Fruit fly (Drosophila melanogaster) whole organism, embryonic: ENCODE data around the gene CG15528.
A peak's percentile ranks its signal among the peaks of the same experiment; 100 is the strongest.

Source experiments
- Atf6 ChIP-seq: fragments of 200-800 bp; sonication (Bioruptor generic); IDR thresholded peaks from 2 replicates; pipeline ENCODE4 v1.3.6; 2022; ENCODE audit warnings: missing biosample characterization, missing genetic modification characterization
- B-H1 ChIP-seq: fragments of 200-800 bp; sonication (Bioruptor generic); IDR thresholded peaks from 3 replicates; pipeline ENCODE4 v1.3.6; 2022; ENCODE audit warnings: missing biosample characterization, missing genetic modification characterization
- CG10543 ChIP-seq: fragments of 200-800 bp; sonication (Bioruptor generic); optimal IDR thresholded peaks from 3 replicates; lab custom pipeline; 2017; ENCODE audit warnings: missing biosample characterization, mild to moderate bottlenecking, missing genetic modification characterization, moderate library complexity
- CG13624 ChIP-seq: fragments of 200-800 bp; sonication (Bioruptor generic); optimal IDR thresholded peaks from 2 replicates; lab custom pipeline; 2016; ENCODE audit warnings: missing biosample characterization, missing genetic modification characterization
- CG16813 ChIP-seq: fragments of 200-800 bp; sonication (Bioruptor generic); IDR thresholded peaks from 3 replicates; pipeline ENCODE4 v1.3.6; 2022; ENCODE audit warnings: missing biosample characterization, missing genetic modification characterization; ENCODE audit not compliant: partially characterized antibody
- CG16863 ChIP-seq: fragments of 200-800 bp; sonication (Bioruptor generic); optimal IDR thresholded peaks from 3 replicates; lab custom pipeline; 2016; ENCODE audit warnings: missing biosample characterization, missing genetic modification characterization
- CG17359 ChIP-seq: fragments of 200-800 bp; sonication (Bioruptor generic); optimal IDR thresholded peaks from 3 replicates; lab custom pipeline; 2018; ENCODE audit warnings: missing biosample characterization, mild to moderate bottlenecking, missing genetic modification characterization, moderate library complexity
- CG17612 ChIP-seq: fragments of 200-800 bp; sonication (Bioruptor generic); IDR thresholded peaks from 2 replicates; pipeline ENCODE4 v1.3.6; 2022; ENCODE audit warnings: missing biosample characterization, missing genetic modification characterization
- CG17802 ChIP-seq: fragments of 200-800 bp; sonication (Bioruptor generic); optimal IDR thresholded peaks from 2 replicates; lab custom pipeline; 2018; ENCODE audit warnings: missing biosample characterization, mild to moderate bottlenecking, missing genetic modification characterization, moderate library complexity
- CG1832 ChIP-seq: fragments of 200-800 bp; sonication (Bioruptor generic); optimal IDR thresholded peaks from 2 replicates; lab custom pipeline; 2017; ENCODE audit warnings: missing biosample characterization, mild to moderate bottlenecking, missing genetic modification characterization, inconsistent platforms
- CG18476 ChIP-seq: fragments of 200-800 bp; sonication (Bioruptor generic); optimal IDR thresholded peaks from 2 replicates; lab custom pipeline; 2016; ENCODE audit warnings: missing biosample characterization, mild to moderate bottlenecking, missing genetic modification characterization
- CG4617 ChIP-seq: fragments of 200-800 bp; sonication (Bioruptor generic); optimal IDR thresholded peaks from 3 replicates; lab custom pipeline; 2016; ENCODE audit warnings: missing biosample characterization, missing genetic modification characterization, borderline replicate concordance
- CG5180 ChIP-seq: fragments of 200-800 bp; sonication (Bioruptor generic); optimal IDR thresholded peaks from 3 replicates; lab custom pipeline; 2017; ENCODE audit warnings: missing biosample characterization, missing genetic modification characterization, mild to moderate bottlenecking, moderate library complexity, missing genetic modification reagents
- CG7839 ChIP-seq: fragments of 200-800 bp; sonication (Bioruptor generic); optimal IDR thresholded peaks from 3 replicates; lab custom pipeline; 2018; ENCODE audit warnings: missing biosample characterization, mild to moderate bottlenecking, missing genetic modification characterization, moderate library complexity
- CG9609 ChIP-seq: fragments of 200-800 bp; sonication (Bioruptor generic); optimal IDR thresholded peaks from 3 replicates; lab custom pipeline; 2016; ENCODE audit warnings: missing biosample characterization, missing genetic modification characterization
- CTCF ChIP-seq: fragments of 200-800 bp; sonication (Bioruptor generic); optimal IDR thresholded peaks from 2 replicates; lab custom pipeline; 2017; ENCODE audit warnings: missing biosample characterization, mild to moderate bottlenecking, missing genetic modification characterization, moderate library complexity
- Dip2 ChIP-seq: fragments of 200-800 bp; sonication (Bioruptor generic); IDR thresholded peaks from 2 replicates; pipeline ENCODE4 v1.3.6; 2022; ENCODE audit warnings: missing biosample characterization, missing genetic modification characterization
- E2f1 ChIP-seq: fragments of 200-800 bp; sonication (Bioruptor generic); IDR thresholded peaks from 2 replicates; pipeline ENCODE4 v1.3.6; 2022; ENCODE audit warnings: missing biosample characterization, missing genetic modification characterization
- Fer1 ChIP-seq: fragments of 200-800 bp; sonication (Bioruptor generic); optimal IDR thresholded peaks from 2 replicates; lab custom pipeline; 2017; ENCODE audit warnings: missing biosample characterization, mild to moderate bottlenecking, missing genetic modification characterization
- Hey ChIP-seq: fragments of 200-800 bp; sonication (Bioruptor generic); optimal IDR thresholded peaks from 3 replicates; lab custom pipeline; 2018; ENCODE audit warnings: missing biosample characterization, mild to moderate bottlenecking, missing genetic modification characterization
- MESR4 ChIP-seq: fragments of 200-800 bp; sonication (Bioruptor generic); optimal IDR thresholded peaks from 2 replicates; lab custom pipeline; 2018; ENCODE audit warnings: missing biosample characterization, mild to moderate bottlenecking, missing genetic modification characterization, moderate library complexity
- Mrtf ChIP-seq: fragments of 200-800 bp; sonication (Bioruptor generic); IDR thresholded peaks from 3 replicates; pipeline ENCODE4 v1.3.6; 2022; ENCODE audit warnings: missing biosample characterization, missing genetic modification characterization
- Myb ChIP-seq: fragments of 200-800 bp; sonication (Bioruptor generic); optimal IDR thresholded peaks from 2 replicates; lab custom pipeline; 2016; ENCODE audit warnings: missing biosample characterization, missing genetic modification characterization
- NFAT ChIP-seq: fragments of 200-800 bp; sonication (Bioruptor generic); IDR thresholded peaks from 2 replicates; pipeline ENCODE4 v1.3.6; 2022; ENCODE audit warnings: missing biosample characterization, missing genetic modification characterization
- Nf-YB ChIP-seq: fragments of 200-800 bp; sonication (Bioruptor generic); optimal IDR thresholded peaks from 3 replicates; lab custom pipeline; 2019; ENCODE audit warnings: missing biosample characterization, mild to moderate bottlenecking, missing genetic modification characterization, moderate library complexity
- Nf-YC ChIP-seq: fragments of 200-800 bp; optimal IDR thresholded peaks from 3 replicates; lab custom pipeline; 2019; ENCODE audit warnings: missing biosample characterization, mild to moderate bottlenecking, missing genetic modification characterization, moderate library complexity
- Pdp1 ChIP-seq, 2 experiments: fragments of 200-800 bp; sonication (Bioruptor generic); optimal IDR thresholded peaks; 3 replicates each; lab custom pipeline; 2016; ENCODE audit warnings: missing biosample characterization in 2 of 2, missing genetic modification characterization in 2 of 2, mild to moderate bottlenecking in 1 of 2, moderate library complexity in 1 of 2
- Ptx1 ChIP-seq: fragments of 200-800 bp; sonication (Bioruptor generic); IDR thresholded peaks from 2 replicates; pipeline ENCODE4 v1.3.6; 2022; ENCODE audit warnings: missing biosample characterization, missing genetic modification characterization
- Usf ChIP-seq: fragments of 200-800 bp; sonication (Bioruptor generic); optimal IDR thresholded peaks from 2 replicates; lab custom pipeline; 2017; ENCODE audit warnings: missing genotype, missing biosample characterization, missing genetic modification characterization
- ab ChIP-seq: fragments of 200-800 bp; sonication (Bioruptor generic); optimal IDR thresholded peaks from 2 replicates; lab custom pipeline; 2016; ENCODE audit warnings: missing biosample characterization, missing genetic modification characterization
- ash1 ChIP-seq: fragments of 200-800 bp; sonication (Bioruptor generic); optimal IDR thresholded peaks from 2 replicates; lab custom pipeline; 2018; ENCODE audit warnings: missing biosample characterization, mild to moderate bottlenecking, missing genetic modification characterization
- az2 ChIP-seq: fragments of 200-800 bp; sonication (Bioruptor generic); optimal IDR thresholded peaks from 3 replicates; lab custom pipeline; 2016; ENCODE audit warnings: missing biosample characterization, missing genetic modification characterization
- croc ChIP-seq: fragments of 200-800 bp; sonication (Bioruptor generic); conservative IDR thresholded peaks from 3 replicates; pipeline ENCODE4 v1.3.6; 2022; ENCODE audit warnings: missing biosample characterization, missing genetic modification characterization
- cwo ChIP-seq: fragments of 200-800 bp; sonication (Bioruptor generic); optimal IDR thresholded peaks from 3 replicates; lab custom pipeline; 2017; ENCODE audit warnings: missing biosample characterization, missing genetic modification characterization, mild to moderate bottlenecking, moderate library complexity, missing genetic modification reagents
- dm ChIP-seq: fragments of 200-800 bp; sonication (Bioruptor generic); optimal IDR thresholded peaks from 3 replicates; lab custom pipeline; 2016; ENCODE audit warnings: missing biosample characterization, missing genetic modification characterization
- dysf ChIP-seq: fragments of 200-800 bp; sonication (Bioruptor generic); IDR thresholded peaks from 3 replicates; pipeline ENCODE4 v1.3.6; 2022; ENCODE audit warnings: missing biosample characterization, missing genetic modification characterization
- gem ChIP-seq: fragments of 200-800 bp; sonication (Bioruptor generic); optimal IDR thresholded peaks from 2 replicates; lab custom pipeline; 2019; ENCODE audit warnings: missing biosample characterization, mild to moderate bottlenecking, missing genetic modification characterization, moderate library complexity
- h ChIP-seq: fragments of >200 bp; optimal IDR thresholded peaks from 2 replicates; lab custom pipeline; 2017
- kah ChIP-seq: fragments of 200-800 bp; sonication (Bioruptor generic); optimal IDR thresholded peaks from 2 replicates; lab custom pipeline; 2018; ENCODE audit warnings: missing biosample characterization, mild to moderate bottlenecking, missing genetic modification characterization
- klu ChIP-seq: fragments of 200-800 bp; sonication (Bioruptor generic); IDR thresholded peaks from 2 replicates; pipeline ENCODE4 v1.3.6; 2022; ENCODE audit warnings: missing biosample characterization, missing genetic modification characterization
- lmd ChIP-seq: fragments of 200-800 bp; sonication (Bioruptor generic); IDR thresholded peaks from 2 replicates; pipeline ENCODE4 v1.3.6; 2022; ENCODE audit warnings: missing biosample characterization, missing genetic modification characterization
- pzg ChIP-seq: fragments of 200-800 bp; sonication (Bioruptor generic); optimal IDR thresholded peaks from 3 replicates; lab custom pipeline; 2018; ENCODE audit warnings: missing biosample characterization, mild to moderate bottlenecking, missing genetic modification characterization, moderate library complexity
- seq ChIP-seq: fragments of 200-800 bp; sonication (Bioruptor generic); IDR thresholded peaks from 2 replicates; pipeline ENCODE4 v1.3.6; 2022; ENCODE audit warnings: missing biosample characterization, missing genetic modification characterization
- shn ChIP-seq: fragments of 200-800 bp; sonication (Bioruptor generic); optimal IDR thresholded peaks from 3 replicates; lab custom pipeline; 2016; ENCODE audit warnings: missing biosample characterization, missing genetic modification characterization
- ssp ChIP-seq: fragments of 200-800 bp; sonication (Bioruptor generic); IDR thresholded peaks from 2 replicates; pipeline ENCODE4 v1.3.6; 2022; ENCODE audit warnings: missing biosample characterization, missing genetic modification characterization
- stwl ChIP-seq: fragments of 200-800 bp; sonication (Bioruptor generic); optimal IDR thresholded peaks from 3 replicates; lab custom pipeline; 2018; ENCODE audit warnings: missing biosample characterization, mild to moderate bottlenecking, missing genetic modification characterization, moderate library complexity
- ttk ChIP-seq: fragments of 200-800 bp; sonication (Bioruptor generic); IDR thresholded peaks from 2 replicates; pipeline ENCODE4 v2.1.2; 2022; ENCODE audit warnings: missing biosample characterization, missing genetic modification characterization
- vfl ChIP-seq: fragments of 200-800 bp; sonication (Bioruptor generic); optimal IDR thresholded peaks from 2 replicates; lab custom pipeline; 2016; ENCODE audit warnings: missing biosample characterization, missing genetic modification characterization
- wor ChIP-seq: fragments of 200-800 bp; sonication (Bioruptor generic); IDR thresholded peaks from 2 replicates; pipeline ENCODE4 v1.3.6; 2022; ENCODE audit warnings: missing biosample characterization, missing genetic modification characterization
- yki ChIP-seq: fragments of >200 bp; optimal IDR thresholded peaks from 3 replicates; lab custom pipeline; 2018

The CG15528 gene

dm6 chr3R:30046029-30047001 lies 5.6 kb downstream of the CG15528 start, which contains the start of the genes RpL32 and CG7943 (continued):
- TF ChIP-seq CG17802 (tag; lab: Kevin White, UChicago) (peak; percentile 84), Mrtf (GFP tag; lab: Robert Waterston, UW) (peak; percentile 85), seq (peak; percentile 95), CG7839 (tag; lab: Kevin White, UChicago) (peak; percentile 85), lmd (GFP tag; lab: Robert Waterston, UW) (peak; percentile 95), E2f1 (peak; percentile 93), Dip2 (peak; percentile 69), yki (lab: Kevin White, UChicago) (no peak), CG13624 (GFP tag; lab: Kevin White, UChicago) (peak; percentile 95), h (lab: Kevin White, UChicago) (no peak), CTCF (GFP tag; lab: Kevin White, UChicago) (peak; percentile 67), ssp (GFP tag; lab: Robert Waterston, UW) (peak; percentile 91), CG1832 (GFP tag; lab: Kevin White, UChicago) (no peak), Pdp1 (GFP tag; optimal IDR thresholded peaks at IDR 0.05; lab: Kevin White, UChicago) (peak; percentile 98 to 99), CG16863 (GFP tag; lab: Kevin White, UChicago) (peak; percentile 86), Nf-YC (peak; percentile 86), CG5180 (peak; percentile 72), croc (peak; percentile 87), B-H1 (GFP tag; lab: Robert Waterston, UW) (peak; percentile 90), dm (GFP tag; lab: Kevin White, UChicago) (peak; percentile 97), Myb (peak; percentile 84), stwl (peak; percentile 79), MESR4 (GFP tag; lab: Kevin White, UChicago) (peak; percentile 93), vfl (GFP tag; lab: Kevin White, UChicago) (peak; percentile 94), Atf6 (GFP tag; lab: Robert Waterston, UW) (peak; percentile 96), Usf (GFP tag; lab: Kevin White, UChicago) (peak; percentile 79), gem (peak; percentile 90), wor (GFP tag; lab: Robert Waterston, UW) (peak; percentile 82), klu (GFP tag; lab: Robert Waterston, UW) (peak; percentile 88), Hey (peak; percentile 89), ttk (GFP tag; lab: Robert Waterston, UW) (peak; percentile 88), CG17359 (peak; percentile 93), NFAT (GFP tag; lab: Robert Waterston, UW) (no peak; the same call in 1 of the 2 replicates), CG9609 (GFP tag; lab: Kevin White, UChicago) (peak; percentile 91), CG16813 (GFP tag; lab: Robert Waterston, UW) (peak; percentile 100), pzg (peak; percentile 92), dysf (peak; percentile 96), CG17612 (peak; percentile 82), CG4617 (GFP tag; lab: Kevin White, UChicago) (peak; percentile 66), Ptx1 (GFP tag; lab: Robert Waterston, UW) (peak; percentile 95), kah (GFP tag; lab: Kevin White, UChicago) (peak; percentile 72), CG18476 (peak; percentile 94), CG10543 (GFP tag; lab: Kevin White, UChicago) (peak; percentile 97), cwo (GFP tag; lab: Kevin White, UChicago) (peak; percentile 82), Nf-YB (GFP tag; lab: Kevin White, UChicago) (peak; percentile 62), Fer1 (GFP tag; lab: Kevin White, UChicago) (peak; percentile 95), ab (GFP tag; lab: Kevin White, UChicago) (peak; percentile 79), shn (GFP tag; lab: Kevin White, UChicago) (peak; percentile 95), az2 (GFP tag; lab: Kevin White, UChicago) (peak; percentile 70), ash1 (GFP tag; lab: Kevin White, UChicago) (peak; percentile 94)
